Fruit fly (Drosophila melanogaster) whole organism, larva: ENCODE data around the gene Neto.

Experiments used
- noc ChIP-seq: fragments of 200-800 bp; sonication (Bioruptor generic); optimal IDR thresholded peaks from 3 replicates; lab custom pipeline; 2019; ENCODE audit warnings: missing biosample characterization, mild to moderate bottlenecking, missing genetic modification characterization, moderate library complexity

The Neto gene

DNA sequence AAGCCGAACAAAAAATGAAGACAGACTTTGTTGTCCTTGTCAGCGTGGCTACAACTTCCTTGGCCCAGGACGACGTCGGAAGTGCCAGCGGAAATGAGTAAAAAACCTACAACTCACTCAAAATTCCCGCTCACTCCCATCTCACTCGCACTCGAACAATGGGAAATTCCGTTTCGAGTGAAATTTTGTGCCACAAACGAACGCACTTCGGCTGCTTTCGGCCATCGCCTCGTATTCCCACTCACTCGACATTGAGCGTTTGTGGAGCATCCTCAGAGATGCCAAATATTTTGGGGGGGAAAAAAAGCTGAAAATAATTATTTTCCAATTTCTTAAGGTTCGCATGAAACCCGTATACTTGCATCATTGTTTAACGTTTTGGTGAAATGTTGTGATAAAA is 1.0 kb upstream of the Neto start:
- TF ChIP-seq noc (tag; lab: Kevin White, UChicago): no peak

- TF ChIP-seq noc (tag; lab: Kevin White, UChicago): no peak
Measured at dm6 chrX:13447438-13447837, 1.7 kb downstream of the Neto start.

DNA sequence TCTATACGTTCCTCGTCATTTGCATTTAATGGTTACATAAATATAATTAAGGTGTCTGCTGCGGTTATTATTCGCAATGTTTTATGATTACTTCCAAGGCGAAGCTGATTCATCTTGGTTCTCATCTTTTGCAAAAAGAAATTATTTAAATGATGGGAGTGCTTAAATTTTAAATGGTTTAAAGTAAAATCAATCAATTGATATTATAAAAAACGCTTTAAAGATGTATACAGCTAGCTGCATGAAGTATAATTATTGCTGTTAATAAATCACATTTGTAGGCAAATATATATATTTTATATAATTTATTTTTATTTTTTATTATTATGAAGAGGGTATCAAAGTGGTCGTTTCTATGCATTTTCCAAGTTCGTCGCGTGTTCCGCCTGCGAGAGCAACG is 5.1 kb downstream of the Neto start:
- no peak for TF ChIP-seq noc (tag; lab: Kevin White, UChicago)

DNA sequence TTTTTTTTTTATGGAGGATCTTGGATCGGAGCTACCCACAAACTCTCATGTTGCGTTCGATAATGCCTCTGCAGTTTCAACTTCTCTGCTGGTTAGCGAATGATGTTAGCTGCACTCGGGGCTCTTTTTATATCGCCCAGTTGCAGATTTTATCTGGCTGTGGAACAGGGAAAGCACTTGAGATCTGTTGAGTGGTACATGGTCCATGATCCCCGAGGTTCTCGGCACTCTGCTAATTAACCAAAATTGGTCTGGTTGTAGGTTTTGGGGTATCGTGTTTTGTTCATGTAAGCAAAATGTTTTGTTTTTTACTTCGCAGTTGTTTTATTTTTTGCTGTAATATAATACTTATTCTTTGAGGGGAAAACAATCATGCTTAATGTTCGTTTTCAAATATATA is 11.9 kb downstream of the Neto start, which contains the start of gene CG34324:
TSS of gene CG34324 (minus strand) at position 101 of the 400 bp plus-strand sequence.
- TF ChIP-seq noc (tag; lab: Kevin White, UChicago): no peak

DNA sequence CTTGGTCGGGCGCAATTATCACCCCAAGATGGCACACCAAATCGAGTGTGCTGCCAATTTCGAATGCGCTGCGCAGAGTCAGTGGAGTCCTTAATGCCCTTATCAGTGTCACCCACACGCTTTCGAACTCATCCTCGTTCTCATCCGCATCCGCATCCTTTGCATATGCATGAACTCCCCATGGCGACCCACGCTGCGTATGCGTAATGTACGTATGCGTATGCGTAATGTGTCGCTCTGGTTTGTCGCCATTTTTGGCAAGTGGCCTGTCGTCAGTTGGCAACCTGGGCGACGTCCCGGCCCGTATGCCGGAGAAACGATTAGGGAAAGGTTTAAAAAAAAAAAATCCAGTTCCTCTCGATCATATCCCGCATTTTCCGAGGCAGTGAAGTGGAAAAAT is 33.3 kb downstream of the Neto start:
- TF ChIP-seq noc (tag; lab: Kevin White, UChicago): no peak

DNA sequence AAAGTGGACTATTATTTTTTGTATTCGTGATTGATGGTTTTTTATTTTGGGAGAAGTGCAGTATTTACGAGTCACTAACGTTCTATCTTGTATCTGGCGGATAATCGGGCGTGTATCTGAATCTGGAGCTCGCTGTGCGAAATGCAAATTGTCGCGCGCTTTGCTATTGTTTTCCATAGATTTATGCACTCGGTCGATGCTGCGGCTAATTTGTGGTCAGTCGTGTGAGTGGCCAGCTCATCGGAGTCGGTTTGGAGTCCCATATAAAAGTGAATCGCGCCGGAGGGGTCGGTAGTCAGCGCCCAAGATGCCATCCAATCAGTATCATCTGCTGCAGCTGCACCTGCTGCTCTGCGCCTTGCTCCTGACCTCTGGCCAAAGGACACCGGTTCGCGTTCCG is 82.0 kb downstream of the Neto start, which contains the start of gene CG15754:
TSS of gene CG15754 (plus strand) at position 301 of the 400 bp plus-strand sequence.
- no peak for TF ChIP-seq noc (tag; lab: Kevin White, UChicago)

- TF ChIP-seq noc (tag; lab: Kevin White, UChicago): no peak
Measured at dm6 chrX:13529673-13530072, 84.0 kb downstream of the Neto start.

- TF ChIP-seq noc (tag; lab: Kevin White, UChicago): no peak
Measured at dm6 chrX:13530199-13530788, 84.6 kb downstream of the Neto start, which contains the start of gene CG44428. Gene CG44428, minus strand, starts transcription at chrX:13530249.

dm6 chrX:13534100-13534499 is 88.4 kb downstream of the Neto start, which contains the start of gene CG15756:
Gene CG15756, plus strand, starts transcription at chrX:13534400.
- TF ChIP-seq noc (tag; lab: Kevin White, UChicago): no peak

DNA sequence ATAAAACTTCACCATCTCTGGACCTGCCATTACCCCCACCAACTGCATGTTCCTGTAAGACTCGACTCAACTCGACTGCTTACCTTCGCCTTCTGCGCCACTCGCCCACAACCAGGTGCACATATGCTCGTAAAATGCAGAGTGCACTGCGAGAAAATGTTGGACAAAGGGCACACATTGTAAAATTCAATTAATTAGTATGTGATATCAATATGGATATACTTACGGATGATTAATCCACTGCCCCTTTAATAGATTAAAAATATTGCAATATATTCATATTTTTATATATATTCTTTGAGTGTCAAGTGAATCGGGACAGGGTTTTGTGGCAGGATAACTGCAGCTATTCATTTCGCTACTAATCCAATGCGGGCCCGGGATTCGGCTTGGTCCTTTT is 91.1 kb downstream of the Neto start:
- no peak for TF ChIP-seq noc (tag; lab: Kevin White, UChicago)

- no peak for TF ChIP-seq noc (tag; lab: Kevin White, UChicago)
Measured at dm6 chrX:13539448-13539847, 93.7 kb downstream of the Neto start.

DNA sequence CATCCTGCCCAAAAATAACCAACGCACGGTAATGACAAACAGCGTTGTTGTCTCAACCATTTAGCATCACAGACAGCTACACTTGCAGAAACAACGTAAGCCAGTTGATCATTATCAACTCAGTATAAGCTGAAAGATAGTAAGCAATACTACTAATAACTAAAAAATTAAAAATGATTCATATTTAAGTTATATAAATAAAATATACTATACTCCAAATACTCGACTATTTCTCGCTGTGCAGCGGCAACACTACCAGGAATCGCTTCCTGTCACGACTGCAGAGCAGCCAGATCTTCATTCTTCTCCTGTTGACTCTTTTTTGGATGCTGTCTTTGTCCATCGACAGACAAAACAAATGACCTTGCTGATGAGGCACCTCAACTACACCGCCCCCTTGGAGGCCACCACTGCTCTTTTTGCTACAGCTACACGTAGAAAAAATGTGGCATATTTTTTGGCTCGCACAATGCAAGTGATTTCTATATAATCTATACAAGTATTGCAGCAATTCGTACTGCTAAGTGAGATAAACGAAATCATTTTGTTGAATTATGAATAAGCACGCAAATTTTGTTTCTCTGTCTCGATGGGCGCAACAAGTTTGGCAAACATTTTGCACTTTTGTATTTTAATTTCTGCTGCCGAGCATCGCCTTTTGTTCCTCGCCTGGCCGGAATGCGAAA is 95.4 kb downstream of the Neto start:
- TF ChIP-seq noc (tag; lab: Kevin White, UChicago): no peak

DNA sequence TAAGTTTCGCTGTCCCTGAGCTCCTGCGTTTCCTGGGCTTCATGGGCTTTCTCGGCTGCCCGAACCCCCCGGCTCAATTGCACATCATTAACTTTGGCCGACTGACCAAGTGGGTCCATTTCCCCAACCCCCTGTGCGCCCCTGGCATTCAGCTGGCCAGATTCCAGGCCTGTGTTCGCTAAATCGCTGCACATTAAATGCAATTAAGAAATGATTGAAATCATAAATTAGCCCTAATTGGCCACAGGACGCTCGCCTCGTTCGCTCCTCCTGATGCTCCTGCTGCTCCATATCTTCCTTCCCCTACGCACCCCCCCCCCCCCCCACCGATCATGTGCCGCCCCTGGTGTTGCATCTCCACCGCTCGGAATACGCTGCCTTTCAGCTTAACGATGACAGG is 96.4 kb downstream of the Neto start:
- no peak for TF ChIP-seq noc (tag; lab: Kevin White, UChicago)

DNA sequence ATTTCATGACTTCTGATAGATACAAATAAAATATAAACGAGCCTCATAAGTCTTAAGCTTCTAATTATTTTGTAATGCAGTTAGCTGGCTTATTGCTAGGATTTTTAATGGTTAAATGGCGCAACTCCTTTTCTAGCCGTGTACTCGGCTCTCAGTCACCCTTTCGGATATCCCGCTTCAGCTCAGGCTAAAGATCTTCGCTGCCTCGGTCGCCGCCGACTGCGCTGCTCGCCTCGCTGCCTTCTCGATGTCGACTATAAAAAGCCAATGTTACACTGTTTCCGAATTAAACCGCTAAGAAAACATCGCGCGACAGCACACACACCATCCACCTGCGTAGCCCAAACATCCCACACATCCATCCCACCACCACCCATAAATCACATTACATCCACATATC is 97.6 kb downstream of the Neto start, which contains the start of gene Cpr12A:
TSS of gene Cpr12A (plus strand) at position 301 of the 400 bp plus-strand sequence.
- TF ChIP-seq noc (tag; lab: Kevin White, UChicago): no peak

- no peak for TF ChIP-seq noc (tag; lab: Kevin White, UChicago)
Measured at dm6 chrX:13555700-13556099, 110.0 kb downstream of the Neto start, which contains the start of gene CG11816. Gene CG11816, minus strand, starts transcription at chrX:13555800.

- no peak for TF ChIP-seq noc (tag; lab: Kevin White, UChicago)
Measured at dm6 chrX:13556172-13556571, 110.5 kb downstream of the Neto start, which contains the start of gene CG32631. Gene CG32631, plus strand, starts transcription at chrX:13556472.

DNA sequence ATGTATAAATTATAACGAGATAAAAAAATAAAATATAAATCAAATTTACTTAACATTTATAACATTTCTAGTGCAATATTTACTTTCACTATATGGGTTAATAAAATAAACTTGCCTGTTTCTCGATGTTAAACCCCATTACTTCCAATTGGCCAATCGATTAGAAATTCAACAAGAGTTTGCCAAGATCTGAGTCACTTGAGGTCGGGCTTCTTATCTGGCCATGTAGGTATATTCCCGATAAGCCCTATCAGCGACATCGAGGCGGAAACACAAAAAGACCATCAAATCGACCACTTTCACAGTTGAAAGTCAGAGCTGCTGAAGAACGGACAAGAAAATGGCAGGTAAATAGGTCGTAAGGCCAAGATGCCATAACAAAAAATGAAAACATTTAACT is 115.7 kb downstream of the Neto start, which contains the start of gene CG32633:
TSS of gene CG32633 (plus strand) at position 301 of the 400 bp plus-strand sequence.
- no peak for TF ChIP-seq noc (tag; lab: Kevin White, UChicago)
